Fruit fly (Drosophila melanogaster) whole organism, adult: ENCODE results near the gene wupA.

Source experiments
- CG1620 ChIP-seq: fragments of 200-800 bp; sonication (Bioruptor generic); optimal IDR thresholded peaks from 2 replicates; lab custom pipeline; 2016; ENCODE audit warnings: missing biosample characterization, missing genetic modification characterization
- CG5204 ChIP-seq: fragments of 200-800 bp; sonication (Bioruptor generic); optimal IDR thresholded peaks from 2 replicates; lab custom pipeline; 2016; ENCODE audit warnings: missing biosample characterization, missing genetic modification characterization
- CG7101 ChIP-seq: fragments of 200-800 bp; sonication (Bioruptor generic); optimal IDR thresholded peaks from 2 replicates; lab custom pipeline; 2018; ENCODE audit warnings: missing biosample characterization, mild to moderate bottlenecking, missing genetic modification characterization, moderate library complexity
- Hr96 ChIP-seq: fragments of 200-800 bp; sonication (Bioruptor generic); optimal IDR thresholded peaks from 2 replicates; lab custom pipeline; 2016; ENCODE audit warnings: missing biosample characterization, missing genetic modification characterization
- bab1 ChIP-seq: fragments of 200-800 bp; sonication (Bioruptor generic); optimal IDR thresholded peaks from 3 replicates; lab custom pipeline; 2019; ENCODE audit warnings: missing biosample characterization, mild to moderate bottlenecking, missing genetic modification characterization, moderate library complexity
- kay ChIP-seq: fragments of 200-800 bp; sonication (Bioruptor generic); peaks from one replicate; lab custom pipeline; 2016; ENCODE audit warnings: missing biosample characterization, missing genetic modification characterization, borderline replicate concordance
- tj ChIP-seq: fragments of 200-800 bp; sonication (Bioruptor generic); optimal IDR thresholded peaks from 3 replicates; lab custom pipeline; 2017; ENCODE audit warnings: missing biosample characterization, mild to moderate bottlenecking, missing genetic modification characterization, moderate library complexity
- toe ChIP-seq: fragments of 200-800 bp; sonication (Bioruptor generic); optimal IDR thresholded peaks from 2 replicates; lab custom pipeline; 2016; ENCODE audit warnings: missing biosample characterization, missing genetic modification characterization

DNA sequence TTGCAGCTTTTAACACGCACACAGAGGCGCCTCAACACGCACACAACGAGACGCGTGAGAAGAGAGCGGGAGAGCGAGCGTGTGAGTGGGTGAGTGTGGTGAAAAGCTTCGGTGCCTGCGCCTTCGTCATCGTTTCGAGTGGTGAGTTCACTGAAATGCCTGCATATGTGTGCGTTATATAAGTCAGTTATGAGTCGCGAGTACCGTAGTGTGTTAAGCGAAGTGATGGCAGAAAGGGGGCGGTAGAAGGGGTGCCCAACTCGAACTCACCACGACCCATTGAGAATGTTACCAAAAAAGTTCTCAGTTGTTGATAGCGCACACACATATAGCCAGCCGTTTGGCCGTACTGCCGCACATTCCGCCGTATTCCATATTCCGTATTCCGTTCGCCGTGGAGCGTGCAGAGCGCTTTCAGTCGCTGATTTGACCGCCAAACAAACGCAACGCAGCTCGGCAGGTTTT, 38.3 kb upstream of the wupA start, which contains the start of gene Frq1:
- TF ChIP-seq bab1 (GFP tag; lab: Kevin White, UChicago) (no peak), tj (GFP tag; lab: Kevin White, UChicago) (no peak), kay (GFP tag; lab: Kevin White, UChicago) (no peak), Hr96 (GFP tag; lab: Kevin White, UChicago) (no peak), CG7101 (tag; lab: Kevin White, UChicago) (no peak), toe (GFP tag; lab: Kevin White, UChicago) (no peak), CG1620 (GFP tag; lab: Kevin White, UChicago) (no peak), CG5204 (GFP tag; lab: Kevin White, UChicago) (no peak)
